Worm (Caenorhabditis elegans): ENCODE results near the gene gcy-37.

DNA sequence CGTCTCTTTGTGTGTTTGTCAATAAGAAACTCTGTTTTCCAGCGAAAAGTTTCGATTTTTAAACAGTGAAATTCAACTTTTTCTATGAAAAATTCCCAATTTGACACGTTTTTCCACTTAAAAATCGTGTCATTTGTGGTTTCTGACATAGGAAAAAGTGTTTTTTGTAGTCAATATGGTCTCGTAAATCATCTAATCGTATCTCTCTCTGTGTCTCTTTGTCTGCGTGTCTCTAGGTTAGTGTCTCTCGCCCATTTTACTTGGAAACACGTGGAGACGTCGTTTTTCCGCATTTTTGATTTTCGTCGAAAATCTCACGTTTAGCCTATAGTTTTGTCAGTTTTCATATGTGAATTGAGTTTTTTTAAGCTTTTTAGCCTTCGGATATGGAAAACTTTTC, 36.6 kb upstream of the gcy-37 start:
- no peak for TF ChIP-seq tab-1 (GFP tag; IDR thresholded peaks at IDR 0.05)
- no peak for TF ChIP-seq klf-2 (GFP tag; conservative IDR thresholded peaks at IDR 0.05)
- TF ChIP-seq ztf-23 (GFP tag; IDR thresholded peaks at IDR 0.05): no peak
- no peak for TF ChIP-seq med-1 (GFP tag; optimal IDR thresholded peaks at IDR 0.05; ENCODE audit: insufficient read depth)
- TF ChIP-seq flt-1 (GFP tag; IDR thresholded peaks at IDR 0.05): no peak
- no peak for TF ChIP-seq cog-1 (tag; optimal IDR thresholded peaks at IDR 0.05)
- TF ChIP-seq ztf-29 (GFP tag; IDR thresholded peaks at IDR 0.05): no peak

All from whole organism, midembryonic.